Fruit fly (Drosophila melanogaster) whole organism, prepupa: Measurements from ENCODE around the gene CG13919.

Source experiments
- CG10669 ChIP-seq: fragments of 200-800 bp; sonication (Bioruptor generic); optimal IDR thresholded peaks from 3 replicates; lab custom pipeline; 2018; ENCODE audit warnings: missing biosample characterization, mild to moderate bottlenecking, missing genetic modification characterization, moderate library complexity
- CG11762 ChIP-seq: fragments of 200-800 bp; sonication (Bioruptor generic); optimal IDR thresholded peaks from 3 replicates; lab custom pipeline; 2016; ENCODE audit warnings: missing biosample characterization, missing genetic modification characterization; ENCODE audit not compliant: insufficient read depth
- CG16779 ChIP-seq: fragments of 200-800 bp; sonication (Bioruptor generic); optimal IDR thresholded peaks from 3 replicates; lab custom pipeline; 2017; ENCODE audit warnings: missing biosample characterization, mild to moderate bottlenecking, missing genetic modification characterization
- CG32006 ChIP-seq: fragments of 200-800 bp; sonication (Bioruptor generic); optimal IDR thresholded peaks from 3 replicates; lab custom pipeline; 2017; ENCODE audit warnings: missing biosample characterization, mild to moderate bottlenecking, missing genetic modification characterization
- CG3919 ChIP-seq: fragments of 200-800 bp; sonication (Bioruptor generic); optimal IDR thresholded peaks from 3 replicates; lab custom pipeline; 2016; ENCODE audit warnings: missing biosample characterization, missing genetic modification characterization
- CG4318 ChIP-seq: fragments of 200-800 bp; sonication (Bioruptor generic); optimal IDR thresholded peaks from 3 replicates; lab custom pipeline; 2017; ENCODE audit warnings: missing biosample characterization, mild to moderate bottlenecking, missing genetic modification characterization
- CG6163 ChIP-seq: fragments of 200-800 bp; sonication (Bioruptor generic); IDR thresholded peaks from 3 replicates; pipeline ENCODE4 v1.3.6; 2022; ENCODE audit warnings: missing biosample characterization, missing genetic modification characterization
- CG6276 ChIP-seq: fragments of 200-800 bp; sonication (Bioruptor generic); optimal IDR thresholded peaks from 2 replicates; lab custom pipeline; 2017; ENCODE audit warnings: missing biosample characterization, mild to moderate bottlenecking, missing genetic modification characterization
- CG7368 ChIP-seq: fragments of 200-800 bp; sonication (Bioruptor generic); optimal IDR thresholded peaks from 3 replicates; lab custom pipeline; 2016; ENCODE audit warnings: missing biosample characterization, missing genetic modification characterization
- CG8119 ChIP-seq: fragments of 200-800 bp; sonication (Bioruptor generic); IDR thresholded peaks from 3 replicates; pipeline ENCODE4 v1.3.6; 2022; ENCODE audit warnings: missing biosample characterization, missing genetic modification characterization
- CG8632 ChIP-seq: fragments of 200-800 bp; sonication (Bioruptor generic); optimal IDR thresholded peaks from 3 replicates; lab custom pipeline; 2016; ENCODE audit warnings: missing biosample characterization, missing genetic modification characterization
- CG9139 ChIP-seq: fragments of 200-800 bp; sonication (Bioruptor generic); optimal IDR thresholded peaks from 3 replicates; lab custom pipeline; 2017; ENCODE audit warnings: missing biosample characterization, mild to moderate bottlenecking, missing genetic modification characterization
- Eip75B ChIP-seq: fragments of 200-800 bp; sonication (Bioruptor generic); optimal IDR thresholded peaks from 3 replicates; lab custom pipeline; 2016; ENCODE audit warnings: missing biosample characterization, missing genetic modification characterization
- Eip78C ChIP-seq: fragments of 200-800 bp; sonication (Bioruptor generic); peaks from one replicate; lab custom pipeline; 2016; ENCODE audit warnings: missing biosample characterization, missing genetic modification characterization
- Ets21C ChIP-seq: fragments of 200-800 bp; sonication (Bioruptor generic); optimal IDR thresholded peaks from 3 replicates; lab custom pipeline; 2016; ENCODE audit warnings: missing biosample characterization, missing genetic modification characterization
- Gug ChIP-seq: fragments of 200-800 bp; sonication (Bioruptor generic); IDR thresholded peaks from 2 replicates; pipeline ENCODE4 v1.3.6; 2022; ENCODE audit warnings: missing biosample characterization, missing genetic modification characterization
- Hr38 ChIP-seq: sonication (Bioruptor generic); optimal IDR thresholded peaks from 2 replicates; lab custom pipeline; 2016; ENCODE audit warnings: missing biosample characterization, missing genetic modification characterization
- Hr4 ChIP-seq: fragments of 200-800 bp; sonication (Bioruptor generic); optimal IDR thresholded peaks from 3 replicates; lab custom pipeline; 2016; ENCODE audit warnings: missing biosample characterization, missing genetic modification characterization
- OdsH ChIP-seq: fragments of 200-800 bp; sonication (Bioruptor generic); optimal IDR thresholded peaks from 3 replicates; lab custom pipeline; 2016; ENCODE audit warnings: missing biosample characterization, missing genetic modification characterization
- Smox ChIP-seq: fragments of 200-800 bp; sonication (Bioruptor generic); optimal IDR thresholded peaks from 3 replicates; lab custom pipeline; 2016; ENCODE audit warnings: missing biosample characterization, missing genetic modification characterization
- achi ChIP-seq: fragments of 200-800 bp; sonication (Bioruptor generic); optimal IDR thresholded peaks from 3 replicates; lab custom pipeline; 2016; ENCODE audit warnings: missing biosample characterization, missing genetic modification characterization
- acj6 ChIP-seq: fragments of 200-800 bp; sonication (Bioruptor generic); optimal IDR thresholded peaks from 3 replicates; lab custom pipeline; 2016; ENCODE audit warnings: missing biosample characterization, missing genetic modification characterization
- cyc ChIP-seq: fragments of 200-800 bp; sonication (Bioruptor generic); optimal IDR thresholded peaks from 3 replicates; lab custom pipeline; 2016; ENCODE audit warnings: missing biosample characterization, missing genetic modification characterization
- dac ChIP-seq: fragments of 200-800 bp; sonication (Bioruptor generic); optimal IDR thresholded peaks from 2 replicates; lab custom pipeline; 2017; ENCODE audit warnings: missing biosample characterization, mild to moderate bottlenecking, missing genetic modification characterization
- eg ChIP-seq: fragments of 200-800 bp; sonication (Bioruptor generic); IDR thresholded peaks from 3 replicates; pipeline ENCODE4 v1.3.6; 2022; ENCODE audit warnings: missing biosample characterization, missing genetic modification characterization
- esn ChIP-seq: fragments of 200-800 bp; sonication (Bioruptor generic); optimal IDR thresholded peaks from 2 replicates; lab custom pipeline; 2016; ENCODE audit warnings: missing biosample characterization, mild to moderate bottlenecking, missing genetic modification characterization, moderate library complexity
- fd59A ChIP-seq: fragments of 200-800 bp; sonication (Bioruptor generic); optimal IDR thresholded peaks from 2 replicates; lab custom pipeline; 2017; ENCODE audit warnings: missing biosample characterization, mild to moderate bottlenecking, missing genetic modification characterization, missing genetic modification reagents
- fd85E ChIP-seq: fragments of 200-800 bp; sonication (Bioruptor generic); optimal IDR thresholded peaks from 3 replicates; lab custom pipeline; 2016; ENCODE audit warnings: missing biosample characterization, missing genetic modification characterization
- fkh ChIP-seq: fragments of 200-800 bp; sonication (Bioruptor generic); optimal IDR thresholded peaks from 3 replicates; lab custom pipeline; 2017; ENCODE audit warnings: missing biosample characterization, mild to moderate bottlenecking, missing genetic modification characterization, moderate library complexity
- lz ChIP-seq: fragments of 200-800 bp; sonication (Bioruptor generic); optimal IDR thresholded peaks from 3 replicates; lab custom pipeline; 2016; ENCODE audit warnings: missing biosample characterization, missing genetic modification characterization
- net ChIP-seq: fragments of 200-800 bp; sonication (Bioruptor generic); optimal IDR thresholded peaks from 3 replicates; lab custom pipeline; 2016; ENCODE audit warnings: missing biosample characterization, missing genetic modification characterization
- svp ChIP-seq: fragments of 200-800 bp; sonication (Bioruptor generic); peaks from one replicate; lab custom pipeline; 2016; ENCODE audit warnings: missing biosample characterization, missing genetic modification characterization
- vri ChIP-seq: fragments of 200-800 bp; sonication (Bioruptor generic); optimal IDR thresholded peaks from 3 replicates; lab custom pipeline; 2016; ENCODE audit warnings: missing biosample characterization, mild to moderate bottlenecking, missing genetic modification characterization

Gene CG13919

DNA sequence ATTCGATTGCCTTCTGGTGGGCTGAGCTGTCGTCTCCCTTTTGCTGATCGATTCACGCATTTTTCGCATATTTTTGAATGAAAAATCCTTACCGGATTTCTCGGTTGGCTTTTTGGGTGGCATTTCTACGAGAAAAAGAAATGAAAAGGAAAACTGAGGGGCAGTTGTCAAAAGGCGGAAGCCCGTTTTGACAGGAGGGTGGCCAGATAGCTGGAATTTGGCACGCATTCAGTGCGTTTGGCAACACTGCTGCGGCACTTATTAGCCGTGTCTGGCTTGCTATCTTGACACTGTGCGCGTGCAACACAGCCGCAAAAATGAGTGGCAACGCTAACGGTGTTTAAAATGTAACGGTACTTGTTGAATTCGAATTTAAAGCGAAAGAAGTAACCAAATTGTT is 23.2 kb downstream of the CG13919 start, which contains the start of gene RpL23A (continued):
- TF ChIP-seq CG9139 (GFP tag; lab: Kevin White, UChicago) (peak; percentile 77), CG10669 (GFP tag; lab: Kevin White, UChicago) (no peak), cyc (peak; percentile 94), fd59A (GFP tag; lab: Kevin White, UChicago) (peak; percentile 51), Hr38 (no peak), CG32006 (no peak), vri (no peak), svp (GFP tag; lab: Kevin White, UChicago) (no peak), fd85E (peak; percentile 75), CG4318 (GFP tag; lab: Kevin White, UChicago) (no peak)

DNA sequence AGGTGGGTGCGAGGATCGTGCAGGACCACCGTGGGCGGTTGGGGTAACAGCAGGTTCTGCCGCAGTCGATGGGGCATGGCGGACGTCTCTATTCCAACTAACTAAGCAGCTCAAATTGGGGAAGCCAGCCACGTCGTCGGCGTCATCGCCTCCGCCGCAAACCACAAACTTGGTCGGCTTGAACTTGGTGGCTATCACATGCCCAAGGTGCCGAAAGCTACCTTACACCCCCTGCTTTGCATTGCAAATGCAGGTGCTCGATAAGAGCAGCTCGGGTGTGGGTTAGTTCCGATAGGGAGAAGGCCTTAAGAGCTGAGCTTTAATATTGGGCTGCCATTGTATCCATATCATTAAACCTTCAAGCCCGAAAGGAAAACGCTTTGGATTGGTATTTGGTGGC is 24.7 kb downstream of the CG13919 start, which contains the start of gene RabX5:
RabX5 (minus strand) TSS at position 101 of the 400 bp plus-strand sequence.
- TF ChIP-seq net (GFP tag; lab: Kevin White, UChicago): no peak
- TF ChIP-seq acj6 (GFP tag; lab: Kevin White, UChicago): no peak
- TF ChIP-seq dac: no peak
- no peak for TF ChIP-seq achi

- TF ChIP-seq fkh (GFP tag; lab: Kevin White, UChicago) (no peak), CG8632 (no peak)
These were observed 27.4 kb downstream of the CG13919 start, which contains the start of gene CG13930 for dm6 chr3L:1672627-1673026. Gene CG13930, minus strand, starts transcription at chr3L:1672727.

- TF ChIP-seq Eip78C (GFP tag; lab: Kevin White, UChicago) (peak; percentile 14), lz (GFP tag; lab: Kevin White, UChicago) (no peak), CG7368 (GFP tag; lab: Kevin White, UChicago) (no peak), CG6163 (peak; percentile 38; the same call in 1 of the 3 replicates)
These were observed 29.1 kb downstream of the CG13919 start, which contains the start of gene CG7991 for dm6 chr3L:1674381-1674780. Gene CG7991, plus strand, starts transcription at chr3L:1674709.

DNA sequence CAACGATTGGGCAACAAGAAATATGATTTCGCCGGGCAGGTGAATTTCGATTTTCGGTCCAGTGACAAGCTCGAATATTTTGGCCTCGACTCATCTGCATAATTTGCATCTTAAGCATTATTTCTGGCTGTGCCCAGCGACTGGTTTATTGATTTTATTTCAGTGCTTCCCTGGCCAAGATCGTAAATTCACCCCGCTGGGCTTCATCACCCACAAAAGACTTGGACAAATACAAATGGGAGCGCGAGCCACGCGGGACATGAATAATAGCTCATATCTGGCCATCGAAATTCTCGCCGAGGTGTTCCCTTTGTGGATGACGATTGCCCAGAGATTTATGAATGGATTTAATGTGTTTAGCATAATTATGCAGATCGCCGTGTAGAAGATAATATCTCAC is 30.0 kb downstream of the CG13919 start:
- TF ChIP-seq fkh (GFP tag; lab: Kevin White, UChicago): no peak
- TF ChIP-seq esn (GFP tag; lab: Kevin White, UChicago): no peak
- no peak for TF ChIP-seq CG8119
- TF ChIP-seq Smox (GFP tag; lab: Kevin White, UChicago): no peak
- no peak for TF ChIP-seq Eip75B (GFP tag; lab: Kevin White, UChicago)
- TF ChIP-seq CG16779 (tag; lab: Kevin White, UChicago): no peak
- TF ChIP-seq Hr4 (GFP tag; lab: Kevin White, UChicago): no peak
- no peak for TF ChIP-seq CG3919 (GFP tag; lab: Kevin White, UChicago)
- no peak for TF ChIP-seq CG11762 (GFP tag; lab: Kevin White, UChicago)
- no peak for TF ChIP-seq Gug (GFP tag; lab: Robert Waterston, UW)
- no peak for TF ChIP-seq eg (GFP tag; lab: Robert Waterston, UW)
- TF ChIP-seq Ets21C (GFP tag; lab: Kevin White, UChicago): no peak
- TF ChIP-seq OdsH (GFP tag; lab: Kevin White, UChicago): no peak
- TF ChIP-seq CG8632: no peak
- TF ChIP-seq CG6276: no peak

dm6 chr3L:1676222-1676621 is 31.0 kb downstream of the CG13919 start:
- no peak for TF ChIP-seq CG32006
